Worm (Caenorhabditis elegans) whole organism, L1 larva: ENCODE measurements around the gene str-2.

Experiments
- C04F5.9 ChIP-seq: sonication (generic microtip); optimal IDR thresholded peaks from 2 replicates; lab custom pipeline; 2016; ENCODE audit warnings: missing genetic modification characterization, missing compliant biosample characterization
- C34B4.2 ChIP-seq: sonication (generic microtip); optimal IDR thresholded peaks from 2 replicates; lab custom pipeline; 2017; ENCODE audit warnings: mild to moderate bottlenecking, missing genetic modification characterization, missing compliant biosample characterization
- Y116A8C.19 ChIP-seq: sonication (generic microtip); optimal IDR thresholded peaks from 2 replicates; lab custom pipeline; 2016; ENCODE audit warnings: missing compliant biosample characterization, missing genetic modification characterization, borderline replicate concordance
- ceh-8 ChIP-seq: fragments of 200-800 bp; sonication (Bioruptor generic); optimal IDR thresholded peaks from 2 replicates; lab custom pipeline; 2018; ENCODE audit warnings: mild to moderate bottlenecking, missing genetic modification characterization, moderate library complexity, missing compliant biosample characterization
- ceh-82 ChIP-seq, 3 experiments: fragments of 150-350 bp in 1 of 3; sonication (generic microtip) in 2 of 3; optimal IDR thresholded peaks; 2 replicates each; lab custom pipeline; 2014 to 2017; ENCODE audit warnings: missing biosample characterization in 3 of 3, missing genetic modification characterization in 3 of 3
- ceh-90 ChIP-seq: sonication (generic microtip); optimal IDR thresholded peaks from 2 replicates; lab custom pipeline; 2016; ENCODE audit warnings: missing genetic modification characterization, missing compliant biosample characterization
- ces-1 ChIP-seq: fragments of 150-350 bp; optimal IDR thresholded peaks from 2 replicates; lab custom pipeline; 2014; ENCODE audit warnings: missing biosample characterization, missing genetic modification reagents, missing genetic modification characterization
- dpl-1 ChIP-seq, 3 experiments: fragments of 150-350 bp in 2 of 3; sonication (generic microtip) in 1 of 3; optimal IDR thresholded peaks; 2 replicates each; lab custom pipeline; 2014 to 2017; ENCODE audit warnings: missing biosample characterization in 3 of 3, missing genetic modification characterization in 3 of 3, missing genetic modification reagents in 3 of 3
- dsc-1 ChIP-seq: sonication (generic microtip); optimal IDR thresholded peaks from 2 replicates; lab custom pipeline; 2016; ENCODE audit warnings: mild to moderate bottlenecking, missing genetic modification characterization, missing compliant biosample characterization
- efl-1 ChIP-seq, 4 experiments: fragments of 150-350 bp; optimal IDR thresholded peaks in 3 of 4; peaks in 1 of 4; 1 replicate in 1 of 4; 2 replicates in 3 of 4; lab custom pipeline; 2014; ENCODE audit warnings: missing biosample characterization in 2 of 4, missing genetic modification characterization in 2 of 4, missing genetic modification reagents in 2 of 4
- efl-3 ChIP-seq: fragments of 200-800 bp; sonication (Bioruptor generic); optimal IDR thresholded peaks from 2 replicates; lab custom pipeline; 2018; ENCODE audit warnings: mild to moderate bottlenecking, missing genetic modification characterization, missing compliant biosample characterization
- egl-13 ChIP-seq: sonication (generic microtip); optimal IDR thresholded peaks from 2 replicates; lab custom pipeline; 2016; ENCODE audit warnings: missing genotype, missing genetic modification reagents, missing genetic modification characterization, missing compliant biosample characterization
- egl-27 ChIP-seq, 2 experiments: fragments of 150-350 bp in 1 of 2; sonication (generic microtip); optimal IDR thresholded peaks; 3 replicates each; lab custom pipeline; 2017 to 2018; ENCODE audit warnings: missing biosample characterization in 2 of 2, missing genetic modification characterization in 2 of 2, missing genetic modification reagents in 2 of 2
- ets-5 ChIP-seq: fragments of 200-800 bp; sonication (Bioruptor generic); IDR thresholded peaks from 2 replicates; pipeline ENCODE4 v1.3.6; 2022; ENCODE audit warnings: missing genetic modification characterization, missing compliant biosample characterization
- fkh-10 ChIP-seq: sonication (generic microtip); optimal IDR thresholded peaks from 2 replicates; lab custom pipeline; 2017; ENCODE audit warnings: missing biosample characterization, missing genetic modification reagents, missing genetic modification characterization
- hlh-4 ChIP-seq: sonication (generic microtip); optimal IDR thresholded peaks from 2 replicates; lab custom pipeline; 2016; ENCODE audit warnings: mild to moderate bottlenecking, missing genetic modification characterization, missing compliant biosample characterization
- irx-1 ChIP-seq: sonication (generic microtip); optimal IDR thresholded peaks from 2 replicates; lab custom pipeline; 2016; ENCODE audit warnings: missing genetic modification characterization, missing compliant biosample characterization
- isw-1 ChIP-seq: fragments of 200-800 bp; sonication (Bioruptor generic); IDR thresholded peaks from 2 replicates; pipeline ENCODE4 v1.3.6; 2022; ENCODE audit warnings: missing genetic modification characterization, missing compliant biosample characterization
- lin-13 ChIP-seq: fragments of 150-350 bp; optimal IDR thresholded peaks from 2 replicates; lab custom pipeline; 2014; ENCODE audit warnings: missing biosample characterization, missing genetic modification reagents, missing genetic modification characterization
- lin-14 ChIP-seq: fragments of 200-800 bp; sonication (Bioruptor generic); optimal IDR thresholded peaks from 2 replicates; lab custom pipeline; 2018; ENCODE audit warnings: mild to moderate bottlenecking, missing genetic modification characterization, moderate library complexity, missing compliant biosample characterization
- lin-15B ChIP-seq: fragments of 150-350 bp; sonication (generic microtip); optimal IDR thresholded peaks from 3 replicates; lab custom pipeline; 2014; ENCODE audit warnings: missing biosample characterization, missing genetic modification characterization
- lin-35 ChIP-seq, 2 experiments: fragments of 150-350 bp; optimal IDR thresholded peaks; 2 replicates each; lab custom pipeline; 2014; ENCODE audit warnings: missing biosample characterization in 2 of 2, missing genetic modification characterization in 2 of 2, missing genetic modification reagents in 2 of 2
- lin-39 ChIP-seq: fragments of 150-350 bp; optimal IDR thresholded peaks from 2 replicates; lab custom pipeline; 2014; ENCODE audit warnings: missing biosample characterization, missing genetic modification reagents, missing genetic modification characterization
- lsy-2 ChIP-seq, 2 experiments: fragments of 150-350 bp; optimal IDR thresholded peaks; 2 replicates each; lab custom pipeline; 2014; ENCODE audit warnings: missing biosample characterization in 2 of 2, missing genetic modification characterization in 2 of 2
- mep-1 ChIP-seq: fragments of 150-350 bp; optimal IDR thresholded peaks from 2 replicates; lab custom pipeline; 2014; ENCODE audit warnings: missing biosample characterization, missing genetic modification characterization
- nhr-237 ChIP-seq: fragments of 150-350 bp; optimal IDR thresholded peaks from 2 replicates; lab custom pipeline; 2014; ENCODE audit warnings: missing biosample characterization, missing genetic modification characterization
- nhr-84 ChIP-seq: sonication (generic microtip); optimal IDR thresholded peaks from 2 replicates; lab custom pipeline; 2017; ENCODE audit warnings: missing biosample characterization, missing genetic modification characterization
- nhr-85 ChIP-seq: sonication (generic microtip); peaks from one replicate; lab custom pipeline; 2016; ENCODE audit warnings: missing genetic modification characterization, inconsistent platforms, missing compliant biosample characterization
- nhr-90 ChIP-seq: sonication (generic microtip); optimal IDR thresholded peaks from 2 replicates; lab custom pipeline; 2016; ENCODE audit warnings: mild to moderate bottlenecking, missing genetic modification characterization, missing compliant biosample characterization; ENCODE audit not compliant: poor library complexity
- sox-4 ChIP-seq: sonication (generic microtip); optimal IDR thresholded peaks from 2 replicates; lab custom pipeline; 2016; ENCODE audit warnings: missing genetic modification characterization, missing compliant biosample characterization
- sptf-1 ChIP-seq: fragments of 150-350 bp; optimal IDR thresholded peaks from 2 replicates; lab custom pipeline; 2014; ENCODE audit warnings: missing biosample characterization, missing genetic modification characterization
- tbx-2 ChIP-seq: sonication (generic microtip); optimal IDR thresholded peaks from 2 replicates; lab custom pipeline; 2016; ENCODE audit warnings: missing genetic modification characterization, missing compliant biosample characterization
- tlp-1 ChIP-seq: fragments of 150-350 bp; optimal IDR thresholded peaks from 2 replicates; lab custom pipeline; 2014; ENCODE audit warnings: missing biosample characterization, missing genetic modification characterization
- xbp-1 ChIP-seq: sonication (generic microtip); optimal IDR thresholded peaks from 2 replicates; lab custom pipeline; 2016; ENCODE audit warnings: missing genetic modification characterization, missing compliant biosample characterization
- ztf-4 ChIP-seq: fragments of 150-350 bp; optimal IDR thresholded peaks from 2 replicates; lab custom pipeline; 2014; ENCODE audit warnings: missing biosample characterization, missing genetic modification characterization

The str-2 gene

DNA sequence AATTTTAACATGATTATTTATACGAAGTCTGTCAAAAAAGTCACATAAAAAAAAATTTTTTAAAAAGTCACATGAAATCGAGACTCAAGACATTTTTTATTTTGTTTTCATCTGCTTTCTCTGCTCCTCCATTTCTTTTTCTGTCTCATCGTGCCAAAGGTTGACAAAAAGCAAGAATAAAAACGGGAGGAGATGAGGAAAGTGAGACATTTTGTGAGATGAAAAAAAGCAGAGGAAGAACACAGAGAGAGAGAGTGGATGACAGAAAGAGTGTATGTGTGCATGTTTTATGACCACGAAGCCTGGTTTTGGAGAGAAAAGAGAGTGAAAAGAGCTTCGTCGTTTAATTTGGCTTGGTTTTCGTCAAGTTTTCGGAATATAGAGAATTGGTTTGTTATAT lies 29.8 kb upstream of the str-2 start:
- TF ChIP-seq lin-39 (tag; lab: Kevin White, UChicago) (no peak), egl-13 (tag; lab: Kevin White, UChicago) (no peak), lsy-2 (tag; optimal IDR thresholded peaks at IDR 0.05; lab: Kevin White, UChicago) (peak in 1 of 2 experiments; percentile 12), irx-1 (tag; lab: Kevin White, UChicago) (no peak), xbp-1 (tag; lab: Kevin White, UChicago) (no peak), lin-35 (GFP tag; optimal IDR thresholded peaks at IDR 0.05; lab: Kevin White, UChicago) (peak in 1 of 2 experiments; percentile 4), fkh-10 (no peak), Y116A8C.19 (tag; lab: Kevin White, UChicago) (no peak), lin-14 (GFP tag; lab: Kevin White, UChicago) (peak; percentile 67), mep-1 (tag; lab: Kevin White, UChicago) (peak; percentile 6), efl-1 (optimal IDR thresholded peaks at IDR 0.05; lab: Kevin White, UChicago) (peak in 1 of 2 experiments; percentile 1), efl-1 (GFP tag; optimal IDR thresholded peaks at IDR 0.05 in 1 of 2; lab: Kevin White, UChicago) (no peak), ztf-4 (no peak), dpl-1 (GFP tag; optimal IDR thresholded peaks at IDR 0.05; lab: Kevin White, UChicago) (no peak), nhr-85 (tag; lab: Kevin White, UChicago) (no peak), ceh-82 (tag; optimal IDR thresholded peaks at IDR 0.05; lab: Kevin White, UChicago) (peak in 1 of 3 experiments; percentile 19)

ce11 chrV:9848576-9848975 lies 24.5 kb upstream of the str-2 start:
- no peak for TF ChIP-seq sox-4
- no peak for TF ChIP-seq nhr-90 (tag; lab: Kevin White, UChicago)
- TF ChIP-seq tlp-1 (tag; lab: Kevin White, UChicago) = no peak
- no peak for TF ChIP-seq isw-1 (GFP tag; lab: Robert Waterston, UW)
- no peak for TF ChIP-seq dsc-1 (tag; lab: Kevin White, UChicago)
- no peak for TF ChIP-seq C34B4.2 (tag; lab: Kevin White, UChicago)
- no peak for TF ChIP-seq lin-15B (tag; lab: Kevin White, UChicago)
- no peak for TF ChIP-seq nhr-84 (tag; lab: Kevin White, UChicago)
- no peak for TF ChIP-seq Y116A8C.19 (tag; lab: Kevin White, UChicago)
- no peak for TF ChIP-seq tbx-2 (tag; lab: Kevin White, UChicago)
- TF ChIP-seq lin-13 (GFP tag; lab: Kevin White, UChicago) = no peak
- TF ChIP-seq ceh-8 (GFP tag; lab: Kevin White, UChicago) = no peak
- TF ChIP-seq sptf-1 = no peak
- TF ChIP-seq, all 84 proteins: peak for 0

- TF ChIP-seq efl-3 = no peak
- no peak for TF ChIP-seq ceh-90 (tag; lab: Kevin White, UChicago)
- no peak for TF ChIP-seq egl-27 (tag; optimal IDR thresholded peaks at IDR 0.05; lab: Kevin White, UChicago)
Observed at ce11 chrV:9843376-9843916, 19.4 kb upstream of the str-2 start, which contains the start of gene sru-8. TSS of gene sru-8 (plus strand) at chrV:9843866.

- TF ChIP-seq ces-1 = no peak
- no peak for TF ChIP-seq nhr-237 (tag; lab: Kevin White, UChicago)
- TF ChIP-seq C04F5.9 (tag; lab: Kevin White, UChicago) = no peak
- TF ChIP-seq hlh-4 (tag; lab: Kevin White, UChicago) = no peak
- TF ChIP-seq ets-5 (GFP tag; lab: Robert Waterston, UW) = no peak
Observed at ce11 chrV:9841376-9841775, 17.3 kb upstream of the str-2 start, which contains the start of gene sru-36. TSS of gene sru-36 (plus strand) at chrV:9841676.
